Worm (Caenorhabditis elegans): ENCODE data around the gene K09E9.7.

DNA sequence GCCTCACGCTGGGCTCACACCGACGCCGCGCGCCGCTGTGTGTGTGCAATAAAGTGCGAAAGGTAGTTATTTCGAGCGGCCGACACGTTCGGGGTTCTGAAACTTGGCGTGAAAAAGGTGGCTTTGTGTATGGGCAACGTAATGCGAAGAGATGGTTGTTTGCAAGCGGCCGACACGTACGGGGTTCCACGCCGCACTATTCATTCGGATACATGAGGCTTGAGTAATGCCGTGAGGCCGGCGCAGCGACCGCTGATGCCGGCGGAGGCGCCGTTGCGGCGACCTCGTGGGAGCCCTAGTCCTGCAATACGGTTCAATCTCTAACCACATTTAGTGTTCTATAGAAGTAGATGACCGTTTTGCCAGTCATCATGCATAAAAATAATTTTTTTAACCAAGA, 46.7 kb upstream of the K09E9.7 start:
- TF ChIP-seq F13C5.2 (tag; optimal IDR thresholded peaks at IDR 0.05) (no peak), ama-1 (optimal IDR thresholded peaks at IDR 0.05) (no peak), B0310.2 (tag; optimal IDR thresholded peaks at IDR 0.05) (no peak), tbx-11 (GFP tag; IDR thresholded peaks at IDR 0.05) (no peak), ceh-13 (GFP tag; optimal IDR thresholded peaks at IDR 0.05) (no peak)

All from whole organism, early embryonic.